In the genomic region with DNA sequence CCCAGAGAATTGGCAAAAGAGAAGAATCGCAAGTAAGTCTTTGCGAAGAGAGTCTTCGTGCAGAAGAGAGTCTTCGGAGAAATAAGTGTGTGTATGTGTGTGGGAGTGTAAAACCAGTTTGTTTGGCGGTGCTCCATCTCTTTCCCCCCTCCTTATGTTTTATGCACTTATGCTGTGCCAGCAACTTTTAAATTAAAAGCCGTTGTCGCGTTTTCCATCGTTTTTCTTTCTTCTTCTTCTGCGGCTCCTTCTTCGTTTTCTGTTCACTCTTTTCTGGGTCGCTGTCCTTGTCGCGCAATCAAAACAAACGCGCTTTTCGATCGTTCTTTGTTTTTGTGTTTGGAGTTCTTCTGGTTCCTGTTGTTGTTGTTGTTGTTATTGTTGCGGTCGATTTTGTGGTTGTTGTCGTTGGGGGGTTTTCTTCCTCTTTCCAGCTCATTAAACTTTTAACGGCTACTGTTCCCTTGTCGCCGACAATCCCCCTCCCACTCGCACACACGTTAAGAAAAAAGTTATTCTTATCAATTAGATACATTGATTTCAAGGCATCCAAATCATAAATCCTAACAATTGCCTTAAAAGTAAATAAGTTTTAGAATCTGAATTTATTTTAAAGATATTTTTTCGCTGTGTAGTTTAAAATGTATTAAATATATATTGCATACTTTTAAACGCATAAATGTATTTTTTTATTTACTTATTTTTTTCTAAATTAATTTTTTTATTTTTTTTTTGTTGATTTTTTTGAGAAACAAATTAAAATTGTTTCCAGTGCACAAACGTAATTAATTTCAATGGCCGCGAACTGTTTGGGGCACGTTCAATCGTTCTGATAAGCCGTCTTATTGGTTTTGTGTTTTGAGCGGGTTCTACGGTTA, we compare ENCODE assay signal across 1 fruit fly cellular context.
TF ChIP-seq lines count a peak whose summit lies in the region.

No protein-coding gene starts in this region.

TF ChIP-seq in whole organism, embryonic, 481 proteins besides CTCF, POLR2A, EP300 and RAD21 (continued from another document and continues in another):
- TF ChIP-seq Neu2 (GFP tag; optimal IDR thresholded peaks at IDR 0.05; lab: Kevin White, UChicago; ENCODE audit: borderline replicate concordance) (no peak), nerfin-1 (tag; optimal IDR thresholded peaks at IDR 0.05; lab: Kevin White, UChicago) (peak; percentile 85), CG8478 (optimal IDR thresholded peaks at IDR 0.05; lab: Kevin White, UChicago) (no peak), disco-r (GFP tag; optimal IDR thresholded peaks at IDR 0.05; lab: Kevin White, UChicago) (no peak), odd (GFP tag; optimal IDR thresholded peaks at IDR 0.05; lab: Kevin White, UChicago) (peak; percentile 81), CG7372 (GFP tag; IDR thresholded peaks at IDR 0.05; lab: Robert Waterston, UW) (peak; percentile 49; the same call in 1 of the 2 replicates), Vsx1 (GFP tag; optimal IDR thresholded peaks at IDR 0.05; lab: Kevin White, UChicago) (peak; percentile 69), Stat92E (GFP tag; optimal IDR thresholded peaks at IDR 0.05; lab: Kevin White, UChicago) (peak in 1 of 3 experiments; percentile 72), CG15696 (tag; optimal IDR thresholded peaks at IDR 0.05; lab: Kevin White, UChicago) (peak; percentile 79), crp (GFP tag; optimal IDR thresholded peaks at IDR 0.05; lab: Kevin White, UChicago) (peak in 1 of 2 experiments; percentile 3), nau (GFP tag; optimal IDR thresholded peaks at IDR 0.05; lab: Kevin White, UChicago) (no peak), CG10274 (GFP tag; optimal IDR thresholded peaks at IDR 0.05; lab: Kevin White, UChicago) (no peak), Dfd (GFP tag; optimal IDR thresholded peaks at IDR 0.05; lab: Kevin White, UChicago) (no peak), CG34422 (GFP tag; IDR thresholded peaks at IDR 0.05; lab: Robert Waterston, UW) (peak; percentile 69; the same call in 2 of the 3 replicates), ro (GFP tag; IDR thresholded peaks at IDR 0.05; lab: Robert Waterston, UW) (peak; percentile 56; the same call in 1 of the 2 replicates), danr (GFP tag; IDR thresholded peaks at IDR 0.05; lab: Robert Waterston, UW) (peak; percentile 50; the same call in 1 of the 2 replicates), nmo (GFP tag; optimal IDR thresholded peaks at IDR 0.05; lab: Kevin White, UChicago) (peak; percentile 96), Atf-2 (GFP tag; optimal IDR thresholded peaks at IDR 0.05; lab: Kevin White, UChicago) (no peak), CG13624 (GFP tag; optimal IDR thresholded peaks at IDR 0.05; lab: Kevin White, UChicago) (peak; percentile 47), CkIIα-i1 (GFP tag; IDR thresholded peaks at IDR 0.05; lab: Robert Waterston, UW) (no peak), ftz-f1 (GFP tag; optimal IDR thresholded peaks at IDR 0.05; lab: Kevin White, UChicago) (no peak), CG6175 (GFP tag; IDR thresholded peaks at IDR 0.05; lab: Robert Waterston, UW) (no peak), cas (GFP tag; IDR thresholded peaks at IDR 0.05; lab: Robert Waterston, UW) (0 out of 2 replicates have a peak, but pooled peaks have one; percentile 24), CG13894 (tag; optimal IDR thresholded peaks at IDR 0.05; lab: Kevin White, UChicago) (no peak), zen2 (GFP tag; IDR thresholded peaks at IDR 0.05; lab: Robert Waterston, UW; ENCODE audit: partially characterized antibody) (no peak), crc (GFP tag; optimal IDR thresholded peaks at IDR 0.05; lab: Kevin White, UChicago) (no peak), zen (tag; optimal IDR thresholded peaks at IDR 0.05; lab: Kevin White, UChicago) (peak; percentile 82), Atf3 (GFP tag; optimal IDR thresholded peaks at IDR 0.05; lab: Kevin White, UChicago) (no peak), row (GFP tag; IDR thresholded peaks at IDR 0.05; lab: Robert Waterston, UW) (peak; percentile 77), Mes4 (GFP tag; optimal IDR thresholded peaks at IDR 0.05; lab: Kevin White, UChicago) (no peak), HHEX (GFP tag; optimal IDR thresholded peaks at IDR 0.05; lab: Kevin White, UChicago) (peak; percentile 73), so (GFP tag; IDR thresholded peaks at IDR 0.05; lab: Robert Waterston, UW) (peak; percentile 62; the same call in 1 of the 3 replicates), Antp (GFP tag; optimal IDR thresholded peaks at IDR 0.05; lab: Kevin White, UChicago) (no peak), Ssrp (tag; optimal IDR thresholded peaks at IDR 0.05; lab: Kevin White, UChicago) (peak; percentile 93), Dbx (GFP tag; IDR thresholded peaks at IDR 0.05; lab: Robert Waterston, UW) (0 out of 3 replicates have a peak, but pooled peaks have one; percentile 16), CG3847 (GFP tag; IDR thresholded peaks at IDR 0.05; lab: Robert Waterston, UW) (peak; percentile 30; the same call in 1 of the 2 replicates), CG2129 (GFP tag; IDR thresholded peaks at IDR 0.05; lab: Robert Waterston, UW; ENCODE audit: partially characterized antibody) (no peak), CG3838 (GFP tag; optimal IDR thresholded peaks at IDR 0.05; lab: Kevin White, UChicago) (peak; percentile 39), CG10654 (GFP tag; optimal IDR thresholded peaks at IDR 0.05; lab: Kevin White, UChicago) (peak; percentile 60), tup (GFP tag; optimal IDR thresholded peaks at IDR 0.05; lab: Kevin White, UChicago) (no peak), rib (GFP tag; IDR thresholded peaks at IDR 0.05; lab: Robert Waterston, UW) (no peak), CG4328 (GFP tag; optimal IDR thresholded peaks at IDR 0.05; lab: Kevin White, UChicago) (peak; percentile 57), gro (GFP tag; optimal IDR thresholded peaks at IDR 0.05; lab: Kevin White, UChicago) (no peak), Meics (GFP tag; optimal IDR thresholded peaks at IDR 0.05; lab: Kevin White, UChicago) (peak; percentile 82), wdn (GFP tag; IDR thresholded peaks at IDR 0.05; lab: Robert Waterston, UW) (no peak; the same call in 1 of the 2 replicates), bsh (GFP tag; optimal IDR thresholded peaks at IDR 0.05; lab: Kevin White, UChicago) (peak; percentile 52 to 95), MESR4 (GFP tag; optimal IDR thresholded peaks at IDR 0.05; lab: Kevin White, UChicago) (no peak), pnt (GFP tag; optimal IDR thresholded peaks at IDR 0.05; lab: Kevin White, UChicago) (no peak), usp (GFP tag; optimal IDR thresholded peaks at IDR 0.05; lab: Kevin White, UChicago) (no peak), CG14965 (GFP tag; optimal IDR thresholded peaks at IDR 0.05; lab: Kevin White, UChicago; ENCODE audit: borderline replicate concordance) (no peak), Taf1 (GFP tag; IDR thresholded peaks at IDR 0.05; lab: Robert Waterston, UW) (no peak), CG4424 (GFP tag; optimal IDR thresholded peaks at IDR 0.05; lab: Kevin White, UChicago) (peak; percentile 80), CG10979 (tag; optimal IDR thresholded peaks at IDR 0.05; lab: Kevin White, UChicago) (peak; percentile 95), YL-1 (GFP tag; optimal IDR thresholded peaks at IDR 0.05; lab: Kevin White, UChicago) (no peak), pfk (GFP tag; optimal IDR thresholded peaks at IDR 0.05; lab: Kevin White, UChicago) (no peak), sr (GFP tag; IDR thresholded peaks at IDR 0.05; lab: Robert Waterston, UW) (no peak), chn (GFP tag; optimal IDR thresholded peaks at IDR 0.05; lab: Kevin White, UChicago) (no peak), dysf (GFP tag; IDR thresholded peaks at IDR 0.05; lab: Robert Waterston, UW) (peak; percentile 85), tna (GFP tag; IDR thresholded peaks at IDR 0.05; lab: Robert Waterston, UW; ENCODE audit: partially characterized antibody) (no peak), Elba2 (GFP tag; optimal IDR thresholded peaks at IDR 0.05; lab: Kevin White, UChicago) (no peak), CG30403 (GFP tag; optimal IDR thresholded peaks at IDR 0.05; lab: Kevin White, UChicago) (peak; percentile 62), chm (GFP tag; IDR thresholded peaks at IDR 0.05; lab: Robert Waterston, UW) (no peak), Xrp1 (GFP tag; IDR thresholded peaks at IDR 0.05; lab: Robert Waterston, UW) (peak; percentile 88), CG7271 (tag; optimal IDR thresholded peaks at IDR 0.05; lab: Kevin White, UChicago) (peak; percentile 84), CG34376 (GFP tag; optimal IDR thresholded peaks at IDR 0.05; lab: Kevin White, UChicago) (no peak), klu (GFP tag; IDR thresholded peaks at IDR 0.05; lab: Robert Waterston, UW) (peak; percentile 69; the same call in 1 of the 2 replicates), Trl (optimal IDR thresholded peaks at IDR 0.05; lab: Kevin White, UChicago) (peak; percentile 53 to 75), Trl (GFP tag; optimal IDR thresholded peaks at IDR 0.05; lab: Kevin White, UChicago) (peak; percentile 25), Abd-B (GFP tag; optimal IDR thresholded peaks at IDR 0.05; lab: Kevin White, UChicago) (peak; percentile 93), Bdp1 (GFP tag; optimal IDR thresholded peaks at IDR 0.05; lab: Kevin White, UChicago) (no peak), Hmx (GFP tag; optimal IDR thresholded peaks at IDR 0.05; lab: Kevin White, UChicago) (no peak), prd (optimal IDR thresholded peaks at IDR 0.05; lab: Kevin White, UChicago) (no peak), prd (GFP tag; IDR thresholded peaks at IDR 0.05; lab: Robert Waterston, UW) (peak; percentile 71), pho (GFP tag; optimal IDR thresholded peaks at IDR 0.05; lab: Kevin White, UChicago) (no peak), CG1529 (GFP tag; optimal IDR thresholded peaks at IDR 0.05; lab: Kevin White, UChicago) (peak; percentile 11), Mrtf (GFP tag; IDR thresholded peaks at IDR 0.05; lab: Robert Waterston, UW) (no peak), CG12769 (tag; optimal IDR thresholded peaks at IDR 0.05; lab: Kevin White, UChicago) (no peak), Kr (GFP tag; optimal IDR thresholded peaks at IDR 0.05; lab: Kevin White, UChicago) (peak; percentile 14), Drgx (GFP tag; IDR thresholded peaks at IDR 0.05; lab: Robert Waterston, UW) (peak; percentile 14; the same call in 1 of the 2 replicates), zfh1 (GFP tag; IDR thresholded peaks at IDR 0.05; lab: Robert Waterston, UW) (peak; percentile 61; the same call in 2 of the 3 replicates), CG13287 (GFP tag; IDR thresholded peaks at IDR 0.05; lab: Robert Waterston, UW; ENCODE audit: partially characterized antibody) (no peak), CG16815 (GFP tag; optimal IDR thresholded peaks at IDR 0.05; lab: Kevin White, UChicago) (peak; percentile 69), Sry-β (GFP tag; optimal IDR thresholded peaks at IDR 0.05; lab: Kevin White, UChicago) (no peak), aop (GFP tag; IDR thresholded peaks at IDR 0.05; lab: Robert Waterston, UW) (no peak), Blimp-1 (GFP tag; optimal IDR thresholded peaks at IDR 0.05; lab: Kevin White, UChicago) (peak; percentile 93), Fer1 (GFP tag; optimal IDR thresholded peaks at IDR 0.05; lab: Kevin White, UChicago) (peak; percentile 67), ash1 (GFP tag; optimal IDR thresholded peaks at IDR 0.05; lab: Kevin White, UChicago) (no peak), CG12391 (tag; optimal IDR thresholded peaks at IDR 0.05; lab: Kevin White, UChicago) (peak; percentile 95), CG18599 (GFP tag; optimal IDR thresholded peaks at IDR 0.05; lab: Kevin White, UChicago) (no peak), jing (GFP tag; optimal IDR thresholded peaks at IDR 0.05; lab: Kevin White, UChicago) (peak; percentile 11), peb (GFP tag; IDR thresholded peaks at IDR 0.05; lab: Robert Waterston, UW) (peak; percentile 34; the same call in 1 of the 2 replicates), TFAM (GFP tag; optimal IDR thresholded peaks at IDR 0.05; lab: Kevin White, UChicago) (no peak), CG14014 (GFP tag; IDR thresholded peaks at IDR 0.05; lab: Robert Waterston, UW) (peak; percentile 68), trem (tag; optimal IDR thresholded peaks at IDR 0.05; lab: Kevin White, UChicago) (peak; percentile 91), corto (GFP tag; optimal IDR thresholded peaks at IDR 0.05; lab: Kevin White, UChicago) (no peak), psq (GFP tag; optimal IDR thresholded peaks at IDR 0.05; lab: Kevin White, UChicago) (peak; percentile 46), CG6689 (GFP tag; IDR thresholded peaks at IDR 0.05; lab: Robert Waterston, UW) (peak; percentile 85), CG31441 (GFP tag; IDR thresholded peaks at IDR 0.05; lab: Robert Waterston, UW) (peak; percentile 96), sc (optimal IDR thresholded peaks at IDR 0.05; lab: Kevin White, UChicago) (no peak), sc (GFP tag; optimal IDR thresholded peaks at IDR 0.05; lab: Kevin White, UChicago) (peak; percentile 78), CG5953 (GFP tag; IDR thresholded peaks at IDR 0.05; lab: Robert Waterston, UW) (no peak), CG14860 (GFP tag; IDR thresholded peaks at IDR 0.05; lab: Robert Waterston, UW; ENCODE audit: partially characterized antibody) (no peak), dpn (GFP tag; optimal IDR thresholded peaks at IDR 0.05; lab: Kevin White, UChicago) (peak in 1 of 2 experiments; percentile 68), HLH3B (GFP tag; IDR thresholded peaks at IDR 0.05; lab: Robert Waterston, UW) (peak; percentile 72; the same call in 1 of the 2 replicates), CG17568 (GFP tag; optimal IDR thresholded peaks at IDR 0.05; lab: Kevin White, UChicago) (no peak), lab (GFP tag; optimal IDR thresholded peaks at IDR 0.05; lab: Kevin White, UChicago) (peak; percentile 78), ranshi (GFP tag; IDR thresholded peaks at IDR 0.05; lab: Robert Waterston, UW) (no peak), CG4404 (GFP tag; IDR thresholded peaks at IDR 0.05; lab: Robert Waterston, UW) (no peak; the same call in 1 of the 2 replicates), Dp (GFP tag; optimal IDR thresholded peaks at IDR 0.05; lab: Kevin White, UChicago) (no peak), D (optimal IDR thresholded peaks at IDR 0.05; lab: Kevin White, UChicago) (no peak), D (GFP tag; optimal IDR thresholded peaks at IDR 0.05; lab: Kevin White, UChicago) (peak; percentile 79), dimm (GFP tag; IDR thresholded peaks at IDR 0.05; lab: Robert Waterston, UW) (no peak), gce (GFP tag; IDR thresholded peaks at IDR 0.05; lab: Robert Waterston, UW) (peak; percentile 69; the same call in 2 of the 3 replicates), CG42726 (GFP tag; IDR thresholded peaks at IDR 0.05; lab: Robert Waterston, UW; ENCODE audit: partially characterized antibody) (no peak), CG10959 (GFP tag; IDR thresholded peaks at IDR 0.05; lab: Robert Waterston, UW) (no peak), jigr1 (GFP tag; IDR thresholded peaks at IDR 0.05; lab: Robert Waterston, UW) (no peak; the same call in 2 of the 3 replicates), zfh2 (GFP tag; optimal IDR thresholded peaks at IDR 0.05; lab: Kevin White, UChicago) (no peak), bcd (GFP tag; optimal IDR thresholded peaks at IDR 0.05; lab: Kevin White, UChicago) (peak; percentile 73), CG2202 (tag; optimal IDR thresholded peaks at IDR 0.05; lab: Kevin White, UChicago) (peak; percentile 89), CG13296 (GFP tag; optimal IDR thresholded peaks at IDR 0.05; lab: Kevin White, UChicago) (peak; percentile 71)
